Worm (Caenorhabditis elegans) whole organism, L4 larva: ENCODE results near the gene R09E10.8.
A peak's percentile ranks its signal among the peaks of the same experiment; 100 is the strongest.

Experiments used
- F44E2.7 ChIP-seq: fragments of 200-800 bp; sonication (Bioruptor generic); IDR thresholded peaks from 2 replicates; pipeline ENCODE4 v2.1.2; 2022; ENCODE audit warnings: missing genetic modification characterization, missing compliant biosample characterization
- R02D3.7 ChIP-seq: fragments of 150-350 bp; sonication (generic microtip); optimal IDR thresholded peaks from 3 replicates; lab custom pipeline; 2014; ENCODE audit warnings: missing biosample characterization, missing genetic modification characterization
- T20F7.1 ChIP-seq: fragments of 200-800 bp; sonication (Bioruptor generic); optimal IDR thresholded peaks from 2 replicates; lab custom pipeline; 2018; ENCODE audit warnings: mild to moderate bottlenecking, missing genetic modification characterization, missing compliant biosample characterization
- Y105C5A.15 ChIP-seq: fragments of 200-800 bp; sonication (Bioruptor generic); IDR thresholded peaks from 2 replicates; pipeline ENCODE4 v1.3.6; 2022; ENCODE audit warnings: missing genetic modification characterization, missing compliant biosample characterization
- Y48G9A.11 ChIP-seq: fragments of 200-800 bp; sonication (Bioruptor generic); IDR thresholded peaks from 2 replicates; pipeline ENCODE4 v1.3.6; 2022; ENCODE audit warnings: missing genetic modification reagents, missing genetic modification characterization, missing compliant biosample characterization
- ZK546.5 ChIP-seq, 2 experiments: sonication (generic microtip); optimal IDR thresholded peaks; 2 replicates each; lab custom pipeline; 2017; ENCODE audit warnings: missing biosample characterization in 2 of 2, missing genetic modification characterization in 2 of 2
- aha-1 ChIP-seq: fragments of 150-350 bp; peaks from one replicate; lab custom pipeline; 2014; ENCODE audit warnings: missing biosample characterization, missing genetic modification characterization
- ama-1 ChIP-seq: fragments of 150-350 bp; optimal IDR thresholded peaks from 2 replicates; lab custom pipeline; 2014; ENCODE audit warnings: inconsistent platforms, mixed read lengths
- daf-16 ChIP-seq, 3 experiments: sonication (generic microtip); optimal IDR thresholded peaks; 2 replicates each; lab custom pipeline; 2016 to 2017; ENCODE audit warnings: missing genetic modification characterization in 3 of 3, missing genetic modification reagents in 3 of 3, mild to moderate bottlenecking in 2 of 3, missing compliant biosample characterization in 2 of 3, missing biosample characterization in 1 of 3, moderate library complexity in 1 of 3
- daf-8 ChIP-seq: fragments of 200-800 bp; sonication (Bioruptor generic); IDR thresholded peaks from 2 replicates; pipeline ENCODE4 v1.3.6; 2022; ENCODE audit warnings: missing genetic modification characterization, missing compliant biosample characterization
- dmd-6 ChIP-seq: fragments of 200-800 bp; sonication (Bioruptor generic); IDR thresholded peaks from 2 replicates; pipeline ENCODE4 v1.3.6; 2022; ENCODE audit warnings: missing genetic modification reagents, missing genetic modification characterization, missing compliant biosample characterization
- dve-1 ChIP-seq: sonication (generic microtip); optimal IDR thresholded peaks from 2 replicates; lab custom pipeline; 2017; ENCODE audit warnings: antibody characterized with exemption, mild to moderate bottlenecking, missing genetic modification characterization, missing compliant biosample characterization; ENCODE audit not compliant: insufficient read depth
- hlh-11 ChIP-seq: fragments of 200-800 bp; sonication (Bioruptor generic); optimal IDR thresholded peaks from 2 replicates; lab custom pipeline; 2018; ENCODE audit warnings: mild to moderate bottlenecking, missing genetic modification characterization, missing compliant biosample characterization
- hlh-30 ChIP-seq: sonication (generic microtip); optimal IDR thresholded peaks from 2 replicates; lab custom pipeline; 2017; ENCODE audit warnings: antibody characterized with exemption, mild to moderate bottlenecking, missing genetic modification characterization, missing compliant biosample characterization; ENCODE audit not compliant: insufficient read depth
- hmg-1.1 ChIP-seq: fragments of 200-800 bp; sonication (Bioruptor generic); IDR thresholded peaks from 2 replicates; pipeline ENCODE4 v1.3.6; 2022; ENCODE audit warnings: missing genetic modification reagents, missing genetic modification characterization, missing compliant biosample characterization
- lim-7 ChIP-seq: fragments of 200-800 bp; sonication (Bioruptor generic); IDR thresholded peaks from 2 replicates; pipeline ENCODE4 v1.3.6; 2022; ENCODE audit warnings: missing genetic modification characterization, missing compliant biosample characterization
- lin-15B ChIP-seq: fragments of 150-350 bp; sonication (generic microtip); optimal IDR thresholded peaks from 3 replicates; lab custom pipeline; 2014; ENCODE audit warnings: missing biosample characterization, missing genetic modification characterization
- lin-38 ChIP-seq: fragments of 200-800 bp; sonication (Bioruptor generic); IDR thresholded peaks from 2 replicates; pipeline ENCODE4 v1.3.6; 2022; ENCODE audit warnings: missing genetic modification reagents, missing genetic modification characterization, missing compliant biosample characterization
- lsy-2 ChIP-seq, 2 experiments: fragments of 150-350 bp in 1 of 2; sonication (generic microtip) in 1 of 2; optimal IDR thresholded peaks; 2 replicates each; lab custom pipeline; 2014 to 2017; ENCODE audit warnings: missing biosample characterization in 2 of 2, missing genetic modification characterization in 2 of 2
- madf-5 ChIP-seq, 2 experiments: fragments of 200-800 bp; sonication (Bioruptor generic); IDR thresholded peaks; 2 replicates each; pipeline ENCODE4 v1.3.6; 2022; ENCODE audit warnings: missing compliant biosample characterization in 2 of 2, missing genetic modification characterization in 2 of 2
- madf-9 ChIP-seq: fragments of 200-800 bp; sonication (Bioruptor generic); conservative IDR thresholded peaks from 2 replicates; pipeline ENCODE4 v1.3.6; 2022; ENCODE audit warnings: missing genetic modification reagents, missing genetic modification characterization, missing compliant biosample characterization
- mdl-1 ChIP-seq, 2 experiments: fragments of 150-350 bp in 1 of 2; sonication (generic microtip) in 1 of 2; optimal IDR thresholded peaks; 2 replicates each; lab custom pipeline; 2014 to 2017; ENCODE audit warnings: missing biosample characterization in 2 of 2, missing genetic modification characterization in 2 of 2
- mdt-29 ChIP-seq: fragments of 200-800 bp; sonication (Bioruptor generic); IDR thresholded peaks from 2 replicates; pipeline ENCODE4 v1.3.6; 2022; ENCODE audit warnings: missing genetic modification reagents, missing genetic modification characterization, missing compliant biosample characterization
- mep-1 ChIP-seq: fragments of 150-350 bp; sonication (generic microtip); optimal IDR thresholded peaks from 3 replicates; lab custom pipeline; 2014; ENCODE audit warnings: missing biosample characterization, missing genetic modification characterization
- mes-2 ChIP-seq: sonication (generic microtip); optimal IDR thresholded peaks from 2 replicates; lab custom pipeline; 2016; ENCODE audit warnings: missing genotype, mild to moderate bottlenecking, missing genetic modification characterization, missing compliant biosample characterization; ENCODE audit not compliant: poor library complexity, severe bottlenecking
- mxl-2 ChIP-seq: fragments of 200-800 bp; sonication (Bioruptor generic); conservative IDR thresholded peaks from 2 replicates; pipeline ENCODE4 v1.3.6; 2022; ENCODE audit warnings: missing genetic modification reagents, missing genetic modification characterization, missing compliant biosample characterization
- mxl-3 ChIP-seq: fragments of 200-800 bp; sonication (Bioruptor generic); optimal IDR thresholded peaks from 2 replicates; lab custom pipeline; 2018; ENCODE audit warnings: mild to moderate bottlenecking, missing genetic modification characterization, missing compliant biosample characterization
- nhr-11 ChIP-seq: fragments of 150-350 bp; optimal IDR thresholded peaks from 2 replicates; lab custom pipeline; 2014; ENCODE audit warnings: missing biosample characterization, missing genetic modification characterization
- nhr-111 ChIP-seq: fragments of 200-800 bp; sonication (Bioruptor generic); optimal IDR thresholded peaks from 2 replicates; lab custom pipeline; 2018; ENCODE audit warnings: mild to moderate bottlenecking, missing genetic modification characterization, missing compliant biosample characterization
- nhr-28 ChIP-seq: fragments of 150-350 bp; optimal IDR thresholded peaks from 2 replicates; lab custom pipeline; 2014; ENCODE audit warnings: missing biosample characterization, missing genetic modification characterization
- nhr-41 ChIP-seq: fragments of 200-800 bp; sonication (Bioruptor generic); IDR thresholded peaks from 2 replicates; pipeline ENCODE4 v1.3.6; 2022; ENCODE audit warnings: missing genetic modification reagents, missing genetic modification characterization, missing compliant biosample characterization
- nhr-48 ChIP-seq: sonication (generic microtip); optimal IDR thresholded peaks from 2 replicates; lab custom pipeline; 2016; ENCODE audit warnings: mild to moderate bottlenecking, missing genetic modification characterization, missing compliant biosample characterization
- nhr-77 ChIP-seq: fragments of 150-350 bp; optimal IDR thresholded peaks from 2 replicates; lab custom pipeline; 2014; ENCODE audit warnings: missing biosample characterization, missing genetic modification characterization
- php-3 ChIP-seq: fragments of 200-800 bp; sonication (Bioruptor generic); IDR thresholded peaks from 2 replicates; pipeline ENCODE4 v1.3.6; 2022; ENCODE audit warnings: missing genetic modification reagents, missing genetic modification characterization, missing compliant biosample characterization
- spr-1 ChIP-seq: sonication (generic microtip); optimal IDR thresholded peaks from 2 replicates; lab custom pipeline; 2016; ENCODE audit warnings: mild to moderate bottlenecking, missing genetic modification characterization, missing compliant biosample characterization
- unc-39 ChIP-seq: sonication (generic microtip); optimal IDR thresholded peaks from 2 replicates; lab custom pipeline; 2017; ENCODE audit warnings: missing biosample characterization, missing genetic modification characterization
- unc-62 ChIP-seq, 3 experiments: fragments of 150-350 bp in 1 of 3; sonication (generic microtip); optimal IDR thresholded peaks in 2 of 3; peaks in 1 of 3; 1 replicate in 1 of 3; 2 replicates in 2 of 3; lab custom pipeline; 2014 to 2017; ENCODE audit warnings: missing biosample characterization in 3 of 3, missing genetic modification characterization in 3 of 3, missing genetic modification reagents in 3 of 3, missing genotype in 1 of 3
- vab-7 ChIP-seq: fragments of 200-800 bp; sonication (Bioruptor generic); IDR thresholded peaks from 2 replicates; pipeline ENCODE4 v1.3.6; 2022; ENCODE audit warnings: missing genetic modification reagents, missing genetic modification characterization, missing compliant biosample characterization
- zfp-3 ChIP-seq: fragments of 200-800 bp; sonication (Bioruptor generic); conservative IDR thresholded peaks from 2 replicates; pipeline ENCODE4 v1.3.6; 2022; ENCODE audit warnings: missing genetic modification reagents, missing genetic modification characterization, missing compliant biosample characterization
- zip-11 ChIP-seq: fragments of 200-800 bp; sonication (Bioruptor generic); IDR thresholded peaks from 2 replicates; pipeline ENCODE4 v1.3.6; 2022; ENCODE audit warnings: missing genetic modification characterization, missing compliant biosample characterization
- ztf-11 ChIP-seq: fragments of 150-350 bp; optimal IDR thresholded peaks from 2 replicates; lab custom pipeline; 2014; ENCODE audit warnings: missing biosample characterization, missing genetic modification characterization
- ztf-7 ChIP-seq: fragments of 150-350 bp; optimal IDR thresholded peaks from 2 replicates; lab custom pipeline; 2014; ENCODE audit warnings: missing biosample characterization, missing genetic modification characterization

R09E10.8 gene

ce11 chrIV:10349871-10350640 lies 39.8 kb upstream of the R09E10.8 start, which contains the start of the genes unc-43 and Y43C5B.3 (continued):
- TF ChIP-seq nhr-28 (peak; percentile 99), vab-7 (GFP tag; lab: Robert Waterston, UW) (no peak), php-3 (GFP tag; lab: Robert Waterston, UW) (no peak), spr-1 (tag; lab: Kevin White, UChicago) (no peak), mdt-29 (GFP tag; lab: Robert Waterston, UW) (no peak), unc-62 (GFP tag; optimal IDR thresholded peaks at IDR 0.05 in 1 of 2; lab: Kevin White, UChicago) (no peak), unc-62 (tag; optimal IDR thresholded peaks at IDR 0.05; lab: Kevin White, UChicago) (no peak), nhr-41 (GFP tag; lab: Robert Waterston, UW) (no peak), madf-9 (no peak), lin-38 (GFP tag; lab: Robert Waterston, UW) (no peak), daf-16 (GFP tag; optimal IDR thresholded peaks at IDR 0.05; lab: Kevin White, UChicago) (no peak), daf-16 (tag; optimal IDR thresholded peaks at IDR 0.05; lab: Kevin White, UChicago) (peak; percentile 55), mdl-1 (tag; optimal IDR thresholded peaks at IDR 0.05; lab: Kevin White, UChicago) (peak in 1 of 2 experiments; percentile 29), R02D3.7 (tag; lab: Kevin White, UChicago) (no peak), nhr-77 (peak; percentile 11), mxl-3 (GFP tag; lab: Kevin White, UChicago) (no peak), lim-7 (GFP tag; lab: Robert Waterston, UW) (no peak), zfp-3 (GFP tag; lab: Robert Waterston, UW) (no peak), F44E2.7 (no peak), Y105C5A.15 (no peak), nhr-48 (peak; percentile 2), dmd-6 (GFP tag; lab: Robert Waterston, UW) (peak; percentile 64), ZK546.5 (tag; optimal IDR thresholded peaks at IDR 0.05; lab: Kevin White, UChicago) (no peak)

DNA sequence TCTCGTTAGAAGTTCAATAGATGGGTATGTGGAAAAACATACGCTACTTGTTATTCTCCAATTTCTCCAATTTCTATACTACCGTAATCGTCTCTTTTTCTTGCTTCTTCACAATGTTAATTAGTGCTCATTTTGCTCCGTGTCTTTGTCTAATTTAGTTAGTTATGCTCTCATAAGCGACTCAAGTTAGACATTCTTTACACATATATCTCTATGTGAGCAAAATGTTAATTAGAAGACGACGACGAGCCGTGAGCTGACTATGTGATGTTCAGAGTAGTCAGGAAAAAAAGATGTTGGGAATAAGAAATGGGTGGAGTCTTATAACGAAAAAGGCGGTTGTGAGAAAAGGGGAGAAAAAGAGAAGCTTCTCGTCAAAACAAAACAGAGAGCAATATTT lies 37.3 kb upstream of the R09E10.8 start:
- TF ChIP-seq daf-16 (GFP tag; optimal IDR thresholded peaks at IDR 0.05; lab: Kevin White, UChicago) (no peak), daf-16 (tag; optimal IDR thresholded peaks at IDR 0.05; lab: Kevin White, UChicago) (no peak), lin-15B (no peak), mdl-1 (tag; optimal IDR thresholded peaks at IDR 0.05; lab: Kevin White, UChicago) (no peak), hlh-30 (tag; lab: Kevin White, UChicago) (no peak), T20F7.1 (no peak), nhr-111 (GFP tag; lab: Kevin White, UChicago) (no peak), dmd-6 (GFP tag; lab: Robert Waterston, UW) (no peak), ztf-11 (no peak), mxl-2 (GFP tag; lab: Robert Waterston, UW) (no peak), Y48G9A.11 (GFP tag; lab: Robert Waterston, UW) (no peak), Y105C5A.15 (no peak)
- TF ChIP-seq, all 104 proteins: peak for 0

ce11 chrIV:10346948-10347347 lies 36.7 kb upstream of the R09E10.8 start:
- TF ChIP-seq aha-1 (tag; lab: Kevin White, UChicago), result peak; percentile 92
- no peak for TF ChIP-seq daf-8 (GFP tag; lab: Robert Waterston, UW)
- no peak for TF ChIP-seq nhr-28
- TF ChIP-seq zip-11 (GFP tag; lab: Robert Waterston, UW), result no peak

DNA sequence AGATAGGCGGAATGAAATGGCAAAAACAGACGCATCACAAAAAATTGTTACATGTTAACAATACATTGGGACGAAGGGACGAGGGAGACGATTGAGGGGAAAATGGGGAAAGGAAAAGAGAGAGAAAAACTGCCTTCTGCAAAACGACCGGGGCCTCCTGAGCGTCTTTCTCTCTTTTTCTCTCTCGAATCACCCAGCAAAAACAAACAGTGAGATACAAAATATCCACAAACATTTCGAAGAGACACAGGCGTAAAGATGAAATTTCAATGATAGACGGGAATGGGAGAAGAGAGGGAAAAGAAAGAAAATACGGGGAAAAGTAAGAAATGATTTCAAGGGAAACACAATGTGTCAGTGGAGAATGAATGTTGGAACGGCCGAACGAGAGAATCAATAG lies 35.8 kb upstream of the R09E10.8 start:
- TF ChIP-seq madf-5 (GFP tag; IDR thresholded peaks at IDR 0.05; lab: Robert Waterston, UW) (no peak), ztf-7 (tag; lab: Kevin White, UChicago) (no peak), mep-1 (tag; lab: Kevin White, UChicago) (peak; percentile 54), nhr-11 (peak; percentile 26), mes-2 (tag; lab: Kevin White, UChicago) (no peak), hmg-1.1 (GFP tag; lab: Robert Waterston, UW) (peak; percentile 38), ama-1 (lab: Kevin White, UChicago) (peak; percentile 34), unc-62 (GFP tag; optimal IDR thresholded peaks at IDR 0.05 in 1 of 2; lab: Kevin White, UChicago) (peak in 1 of 2 experiments; percentile 62), unc-62 (tag; optimal IDR thresholded peaks at IDR 0.05; lab: Kevin White, UChicago) (no peak), daf-16 (GFP tag; optimal IDR thresholded peaks at IDR 0.05; lab: Kevin White, UChicago) (peak in 1 of 2 experiments; percentile 26), daf-16 (tag; optimal IDR thresholded peaks at IDR 0.05; lab: Kevin White, UChicago) (peak; percentile 11), nhr-28 (peak; percentile 45), unc-39 (tag; lab: Kevin White, UChicago) (no peak), mxl-3 (GFP tag; lab: Kevin White, UChicago) (no peak), lsy-2 (tag; optimal IDR thresholded peaks at IDR 0.05; lab: Kevin White, UChicago) (peak in 1 of 2 experiments; percentile 57), mdl-1 (tag; optimal IDR thresholded peaks at IDR 0.05; lab: Kevin White, UChicago) (peak in 1 of 2 experiments; percentile 2), lim-7 (GFP tag; lab: Robert Waterston, UW) (no peak), dve-1 (tag; lab: Kevin White, UChicago) (peak; percentile 85), nhr-77 (peak; percentile 21), hlh-11 (tag; lab: Kevin White, UChicago) (peak; percentile 67)
